Worm (Caenorhabditis elegans): ENCODE measurements around the gene mbk-1.

mbk-1 gene

ce11 chrX:14824490-14825050 is at the start of gene mbk-1 (continued):
- no peak for TF ChIP-seq pha-2 (tag; optimal IDR thresholded peaks at IDR 0.05)
- no peak for TF ChIP-seq Y22D7AL.16 (tag; optimal IDR thresholded peaks at IDR 0.05)
- TF ChIP-seq ceh-6 (GFP tag; optimal IDR thresholded peaks at IDR 0.05), result no peak
- peak; percentile 38 for TF ChIP-seq ceh-18 (tag; optimal IDR thresholded peaks at IDR 0.05)
- no peak for TF ChIP-seq hlh-15 (tag; optimal IDR thresholded peaks at IDR 0.05)
- TF ChIP-seq tbx-2 (tag; optimal IDR thresholded peaks at IDR 0.05), result peak; percentile 67
- TF ChIP-seq ceh-14 (tag; optimal IDR thresholded peaks at IDR 0.05), result no peak
- TF ChIP-seq eyg-1 (tag; optimal IDR thresholded peaks at IDR 0.05), result no peak
- TF ChIP-seq ceh-2 (tag; optimal IDR thresholded peaks at IDR 0.05), result peak; percentile 40
- TF ChIP-seq sdc-2 (tag; optimal IDR thresholded peaks at IDR 0.05), result peak; percentile 76
- TF ChIP-seq madf-2 (tag; optimal IDR thresholded peaks at IDR 0.05), result no peak
- no peak for TF ChIP-seq ceh-22 (tag; optimal IDR thresholded peaks at IDR 0.05)
- peak; percentile 78 for TF ChIP-seq unc-55 (GFP tag; optimal IDR thresholded peaks at IDR 0.05)
- no peak for TF ChIP-seq sox-2 (GFP tag; IDR thresholded peaks at IDR 0.05)
- peak; percentile 8 for TF ChIP-seq syd-9 (tag; optimal IDR thresholded peaks at IDR 0.05)
- TF ChIP-seq mec-3 (tag; optimal IDR thresholded peaks at IDR 0.05; ENCODE audit: borderline replicate concordance), result no peak

- TF ChIP-seq ceh-45 (GFP tag; IDR thresholded peaks at IDR 0.05) (no peak), nhr-232 (tag; optimal IDR thresholded peaks at IDR 0.05) (no peak), odd-2 (tag; optimal IDR thresholded peaks at IDR 0.05) (no peak)
These were observed 48.6 kb upstream of the mbk-1 start, which contains the start of gene F31F6.3 for ce11 chrX:14872817-14873469. Gene F31F6.3 (minus strand): TSS chrX:14872867.

- TF ChIP-seq tbx-7 (tag; optimal IDR thresholded peaks at IDR 0.05), result no peak
- TF ChIP-seq ref-2 (tag; optimal IDR thresholded peaks at IDR 0.05), result no peak
- TF ChIP-seq pax-1 (tag; optimal IDR thresholded peaks at IDR 0.05), result no peak
- TF ChIP-seq ets-4 (tag; optimal IDR thresholded peaks at IDR 0.05), result no peak
- no peak for TF ChIP-seq K09A11.1 (tag; optimal IDR thresholded peaks at IDR 0.05; ENCODE audit: insufficient read depth)
- no peak for TF ChIP-seq npax-4 (tag; optimal IDR thresholded peaks at IDR 0.05)
- TF ChIP-seq sdc-2 (tag; optimal IDR thresholded peaks at IDR 0.05), result no peak
- no peak for TF ChIP-seq rnt-1 (tag; optimal IDR thresholded peaks at IDR 0.05)
These were observed 47.4 kb upstream of the mbk-1 start, which contains the start of gene F31F6.2 for ce11 chrX:14871780-14872179. Gene F31F6.2 (minus strand): TSS chrX:14871880.

- no peak for TF ChIP-seq che-1 (tag; optimal IDR thresholded peaks at IDR 0.05)
- TF ChIP-seq dmd-4 (tag; optimal IDR thresholded peaks at IDR 0.05; ENCODE audit: borderline replicate concordance), result peak; percentile 54
- TF ChIP-seq hlh-13 (GFP tag; optimal IDR thresholded peaks at IDR 0.05), result no peak
These were observed 43.9 kb upstream of the mbk-1 start, which contains the start of gene F31F6.1 for ce11 chrX:14868200-14868599. Gene F31F6.1 (minus strand): TSS chrX:14868300.

ce11 chrX:14865744-14866143 is 41.4 kb upstream of the mbk-1 start, which contains the start of gene C27C12.3:
Gene C27C12.3 (minus strand): TSS chrX:14865844.
- no peak for TF ChIP-seq dmd-4 (tag; optimal IDR thresholded peaks at IDR 0.05; ENCODE audit: borderline replicate concordance)
- no peak for TF ChIP-seq ceh-22 (tag; optimal IDR thresholded peaks at IDR 0.05)
- TF ChIP-seq ets-4 (tag; optimal IDR thresholded peaks at IDR 0.05), result no peak
- no peak for TF ChIP-seq fax-1 (tag; optimal IDR thresholded peaks at IDR 0.05)
- no peak for TF ChIP-seq ztf-16 (tag; optimal IDR thresholded peaks at IDR 0.05)
- no peak for TF ChIP-seq pax-1 (tag; optimal IDR thresholded peaks at IDR 0.05)
- no peak for TF ChIP-seq npax-4 (tag; optimal IDR thresholded peaks at IDR 0.05)
- no peak for TF ChIP-seq odd-2 (tag; optimal IDR thresholded peaks at IDR 0.05)
- no peak for TF ChIP-seq ttx-3 (tag; optimal IDR thresholded peaks at IDR 0.05)
- no peak for TF ChIP-seq Y22D7AL.16 (tag; optimal IDR thresholded peaks at IDR 0.05)
- no peak for TF ChIP-seq pros-1 (tag; optimal IDR thresholded peaks at IDR 0.05)
- no peak for TF ChIP-seq dve-1 (tag; optimal IDR thresholded peaks at IDR 0.05)
- no peak for TF ChIP-seq elt-2 (tag; optimal IDR thresholded peaks at IDR 0.05)
- TF ChIP-seq nhr-11 (tag; optimal IDR thresholded peaks at IDR 0.05), result no peak
- no peak for TF ChIP-seq pat-9 (tag; optimal IDR thresholded peaks at IDR 0.05)
